Fruit fly (Drosophila melanogaster) S2 (cell line): ENCODE results near the gene fkh.

Experiments used
- CG8478 ChIP-seq: fragments of >200 bp; optimal IDR thresholded peaks from 2 replicates; lab custom pipeline; 2018
- CTCF ChIP-seq, 2 experiments: fragments of >200 bp; optimal IDR thresholded peaks; 2 replicates each; lab custom pipeline; 2018

DNA sequence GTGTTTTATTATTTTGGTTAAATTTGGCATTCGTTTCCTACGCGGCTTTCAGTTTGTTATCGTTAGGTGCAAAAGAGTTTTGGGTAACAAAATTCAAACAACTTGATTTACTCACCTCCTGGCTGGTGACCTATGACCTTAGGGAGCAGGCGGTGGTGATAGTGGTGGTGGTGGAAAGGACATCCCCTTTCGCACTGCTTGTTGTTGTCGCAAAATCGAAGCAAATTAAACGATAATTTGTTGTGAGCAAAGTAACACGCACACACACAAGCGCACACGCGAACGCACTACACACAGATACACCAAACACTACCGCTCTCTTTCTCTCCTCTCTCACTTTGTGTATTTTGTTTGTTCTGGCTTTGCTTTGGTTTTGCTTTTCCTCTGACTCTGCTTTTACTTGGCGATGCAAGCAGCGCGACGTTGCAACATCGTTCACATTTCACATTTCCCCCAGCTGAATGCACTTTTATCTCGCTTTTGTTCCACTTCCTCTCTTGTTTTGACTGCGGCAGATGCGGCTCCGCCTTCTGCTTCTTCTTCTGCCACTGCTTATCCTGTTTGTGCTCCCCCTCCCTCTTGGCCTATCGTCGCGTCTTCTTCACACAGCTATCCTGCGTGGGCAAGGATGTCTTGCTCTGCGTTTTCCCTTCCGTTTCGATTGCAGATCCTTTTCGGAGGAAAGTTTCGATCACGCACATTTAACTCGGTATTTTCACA is 49.4 kb upstream of the fkh start:
- no peak for TF ChIP-seq CTCF (optimal IDR thresholded peaks at IDR 0.05; lab: Kevin White, UChicago)
- TF ChIP-seq CG8478, result no peak
